Fruit fly (Drosophila melanogaster): ENCODE measurements around the gene nom.
A peak's percentile ranks its signal among the peaks of the same experiment; 100 is the strongest.

dm6 chr3R:8694110-8694826 lies 28.7 kb upstream of the nom start:
- TF ChIP-seq CG33017 (tag; optimal IDR thresholded peaks at IDR 0.05) (peak; percentile 86), CG7045 (GFP tag; optimal IDR thresholded peaks at IDR 0.05) (peak; percentile 89), CG5204 (GFP tag; optimal IDR thresholded peaks at IDR 0.05) (peak; percentile 66)
